Worm (Caenorhabditis elegans): ENCODE measurements around the gene tag-151.

DNA sequence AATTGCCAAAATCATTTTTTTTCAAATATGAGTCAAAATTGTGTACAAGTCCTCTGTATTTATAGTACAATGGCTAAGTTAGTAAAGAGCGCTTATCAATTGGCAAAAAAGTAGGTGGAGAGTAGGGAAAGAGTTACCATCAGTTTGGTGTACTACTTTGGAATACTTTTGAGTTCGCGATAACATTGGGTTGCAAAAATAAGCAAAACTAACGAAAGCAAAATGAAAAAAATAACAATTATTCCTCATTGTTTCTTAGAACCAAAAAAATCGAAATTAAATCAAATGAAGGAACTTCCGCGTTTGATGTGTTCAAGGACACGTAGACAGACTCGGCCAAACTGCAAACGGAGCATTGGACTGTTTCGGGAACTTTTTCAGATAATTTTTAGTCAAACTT lies 46.7 kb downstream of the tag-151 start, which contains the start of gene C27D9.2:
- TF ChIP-seq flt-1 (GFP tag; IDR thresholded peaks at IDR 0.05) (no peak), tab-1 (GFP tag; IDR thresholded peaks at IDR 0.05) (no peak), ztf-23 (GFP tag; IDR thresholded peaks at IDR 0.05) (no peak), ztf-29 (GFP tag; IDR thresholded peaks at IDR 0.05) (no peak)
